Worm (Caenorhabditis elegans): ENCODE results near the gene E02H1.6.

DNA sequence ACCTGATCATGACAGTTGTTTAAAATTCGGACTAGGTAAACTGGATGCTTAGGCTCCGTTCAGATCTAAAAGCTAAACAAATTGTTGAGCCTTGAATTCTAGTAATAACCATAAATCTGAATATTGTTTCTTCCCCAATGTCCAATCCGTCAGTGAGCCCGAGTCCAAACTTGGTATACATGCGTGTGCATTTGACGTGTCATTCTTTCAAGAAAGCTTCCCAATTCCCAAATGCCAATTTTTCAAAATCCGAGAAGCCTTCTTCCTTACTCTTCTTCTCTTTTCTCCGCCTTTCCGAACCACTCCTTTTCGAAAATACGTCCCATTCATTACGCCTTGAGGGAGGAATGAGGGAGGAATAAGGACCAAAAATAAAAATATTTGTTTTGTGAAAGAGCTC is 19.8 kb upstream of the E02H1.6 start:
- no peak for TF ChIP-seq F13C5.2 (tag; optimal IDR thresholded peaks at IDR 0.05)
- TF ChIP-seq ama-1 (optimal IDR thresholded peaks at IDR 0.05), result no peak
- no peak for TF ChIP-seq hnd-1 (tag; optimal IDR thresholded peaks at IDR 0.05)
- no peak for TF ChIP-seq tbx-11 (GFP tag; IDR thresholded peaks at IDR 0.05)
- TF ChIP-seq flt-1 (GFP tag; IDR thresholded peaks at IDR 0.05), result no peak
- TF ChIP-seq ceh-13 (GFP tag; optimal IDR thresholded peaks at IDR 0.05), result no peak
- TF ChIP-seq aly-1 (tag; optimal IDR thresholded peaks at IDR 0.05), result no peak
- TF ChIP-seq B0310.2 (tag; optimal IDR thresholded peaks at IDR 0.05), result no peak
- no peak for TF ChIP-seq tbx-37 (GFP tag; conservative IDR thresholded peaks at IDR 0.05)
- TF ChIP-seq sea-1 (GFP tag; conservative IDR thresholded peaks at IDR 0.05), result no peak
- TF ChIP-seq tra-4 (tag; optimal IDR thresholded peaks at IDR 0.05), result no peak
